Fruit fly (Drosophila melanogaster) whole organism: ENCODE data around the gene Myt1.

ENCODE experiments used
- CG8478 ChIP-seq: fragments of >200 bp; optimal IDR thresholded peaks from 2 replicates; lab custom pipeline; 2018; ENCODE audit warnings: inconsistent platforms
- Dll ChIP-seq: fragments of >200 bp; optimal IDR thresholded peaks from 2 replicates; lab custom pipeline; 2017
- EcR ChIP-seq, 2 experiments: fragments of >200 bp; optimal IDR thresholded peaks; 2 replicates each; lab custom pipeline; 2017; ENCODE audit warnings: missing biosample characterization in 2 of 2, missing genetic modification characterization in 2 of 2, missing genetic modification reagents in 2 of 2
- pan ChIP-seq: fragments of >200 bp; optimal IDR thresholded peaks from 2 replicates; lab custom pipeline; 2017
- psq ChIP-seq: fragments of >200 bp; optimal IDR thresholded peaks from 2 replicates; lab custom pipeline; 2017
- usp ChIP-seq: fragments of >200 bp; optimal IDR thresholded peaks from 2 replicates; lab custom pipeline; 2017; ENCODE audit warnings: missing biosample characterization, missing genetic modification characterization, mixed read lengths

Myt1 gene

dm6 chr3L:5810633-5811341 lies 31.4 kb upstream of the Myt1 start, which contains the start of the genes S6k and kri:
S6k (minus strand) TSS chr3L:5810931.
kri (plus strand) TSS chr3L:5810973.
- TF ChIP-seq CG8478 (no peak), EcR (GFP tag; optimal IDR thresholded peaks at IDR 0.05; lab: Kevin White, UChicago) (no peak), pan (lab: Kevin White, UChicago) (no peak), Dll (no peak), usp (no peak), psq (lab: Kevin White, UChicago) (no peak)

dm6 chr3L:5809642-5810279 lies 30.4 kb upstream of the Myt1 start:
- TF ChIP-seq EcR (GFP tag; optimal IDR thresholded peaks at IDR 0.05; lab: Kevin White, UChicago) (no peak), pan (lab: Kevin White, UChicago) (no peak), psq (lab: Kevin White, UChicago) (no peak), Dll (no peak), usp (no peak), CG8478 (no peak)

- TF ChIP-seq usp (no peak), EcR (GFP tag; optimal IDR thresholded peaks at IDR 0.05; lab: Kevin White, UChicago) (no peak), CG8478 (no peak), psq (lab: Kevin White, UChicago) (no peak), pan (lab: Kevin White, UChicago) (no peak), Dll (no peak)
Measured at dm6 chr3L:5809201-5809584, 29.8 kb upstream of the Myt1 start.

- no peak for TF ChIP-seq EcR (GFP tag; optimal IDR thresholded peaks at IDR 0.05; lab: Kevin White, UChicago)
- no peak for TF ChIP-seq usp
- peak; percentile 18 for TF ChIP-seq pan (lab: Kevin White, UChicago)
- no peak for TF ChIP-seq psq (lab: Kevin White, UChicago)
Measured at dm6 chr3L:5808540-5809200, 29.3 kb upstream of the Myt1 start.

DNA sequence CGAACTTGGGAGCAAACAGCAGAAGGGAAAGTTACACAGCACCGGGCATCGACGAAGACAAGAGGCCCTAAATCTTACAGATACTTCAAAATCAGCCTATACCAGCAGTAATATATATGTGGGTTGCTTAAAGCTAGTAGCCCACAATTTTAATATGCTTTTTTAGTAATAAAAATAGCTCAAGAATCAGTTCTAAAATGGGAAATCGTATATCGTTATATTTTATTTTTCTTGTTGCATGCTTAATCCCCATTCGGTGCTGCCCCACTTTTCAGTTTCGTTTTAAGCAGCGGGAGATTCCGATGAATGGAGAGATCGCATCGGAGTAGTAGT lies 28.7 kb upstream of the Myt1 start:
- TF ChIP-seq psq (lab: Kevin White, UChicago) (no peak), pan (lab: Kevin White, UChicago) (no peak), usp (no peak), EcR (GFP tag; optimal IDR thresholded peaks at IDR 0.05; lab: Kevin White, UChicago) (no peak)

DNA sequence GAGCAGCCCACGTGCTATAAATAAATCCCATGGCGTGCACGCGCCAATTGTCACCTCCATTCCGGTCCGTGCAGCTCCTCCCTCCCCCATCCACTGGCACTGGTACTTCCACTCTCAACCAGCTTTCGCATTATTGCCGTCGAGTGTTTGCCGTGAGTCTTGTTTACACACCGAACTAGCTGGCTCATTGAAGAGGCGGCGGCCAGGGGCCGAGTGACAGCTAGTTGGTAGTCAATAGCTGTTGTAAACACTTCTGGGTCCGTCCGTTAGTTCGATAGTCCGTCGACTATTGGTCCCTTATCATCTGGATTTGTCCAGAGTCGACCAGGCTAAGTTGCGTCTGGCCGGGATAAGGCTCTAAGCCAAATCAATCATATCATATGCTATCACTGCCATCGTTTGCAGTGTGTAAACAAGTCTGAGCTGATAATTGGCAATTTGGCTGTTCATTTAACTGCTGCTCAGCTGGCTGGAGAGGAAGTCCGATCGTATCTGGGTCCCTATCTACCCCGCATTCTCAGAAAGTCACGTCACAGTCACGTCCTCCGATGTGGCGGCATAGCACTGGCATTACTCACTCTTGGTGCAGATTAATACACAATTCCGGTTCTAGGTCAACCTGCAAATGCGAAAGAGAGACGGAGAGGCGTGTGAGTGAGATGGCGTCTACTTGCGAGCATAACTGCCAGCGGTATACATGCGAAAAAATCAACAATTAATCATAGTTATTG lies 28.1 kb upstream of the Myt1 start:
- no peak for TF ChIP-seq Dll

DNA sequence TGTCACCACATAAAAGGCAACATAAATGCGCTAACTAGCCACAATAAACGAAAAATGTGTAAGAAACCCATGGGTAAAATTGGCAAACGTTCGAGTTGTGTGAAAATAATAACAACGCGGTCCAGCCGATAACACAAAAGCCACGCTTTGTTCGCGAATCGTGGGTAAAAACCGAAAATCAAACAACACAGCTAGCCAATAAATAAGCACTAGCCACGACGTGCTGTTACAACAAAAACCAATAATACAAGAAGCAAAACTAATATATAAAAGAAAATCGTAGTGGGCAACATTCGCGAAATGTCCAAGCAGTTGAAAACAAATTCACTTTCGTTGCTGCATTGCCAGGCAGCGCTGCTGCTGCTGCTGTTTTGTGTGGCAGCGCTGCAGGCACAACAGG lies 23.3 kb upstream of the Myt1 start, which contains the start of gene CG42272:
TSS of gene CG42272 (plus strand) at position 301 of the 400 bp plus-strand sequence.
- no peak for TF ChIP-seq psq (lab: Kevin White, UChicago)
- TF ChIP-seq EcR (GFP tag; optimal IDR thresholded peaks at IDR 0.05; lab: Kevin White, UChicago) = no peak
- no peak for TF ChIP-seq usp
- no peak for TF ChIP-seq Dll
- TF ChIP-seq pan (lab: Kevin White, UChicago) = no peak
- no peak for TF ChIP-seq CG8478

- no peak for TF ChIP-seq usp
- no peak for TF ChIP-seq pan (lab: Kevin White, UChicago)
- TF ChIP-seq CG8478 = no peak
- TF ChIP-seq psq (lab: Kevin White, UChicago) = no peak
- no peak for TF ChIP-seq EcR (GFP tag; optimal IDR thresholded peaks at IDR 0.05; lab: Kevin White, UChicago)
- TF ChIP-seq Dll = no peak
Measured at dm6 chr3L:5802063-5802531, 22.7 kb upstream of the Myt1 start.

DNA sequence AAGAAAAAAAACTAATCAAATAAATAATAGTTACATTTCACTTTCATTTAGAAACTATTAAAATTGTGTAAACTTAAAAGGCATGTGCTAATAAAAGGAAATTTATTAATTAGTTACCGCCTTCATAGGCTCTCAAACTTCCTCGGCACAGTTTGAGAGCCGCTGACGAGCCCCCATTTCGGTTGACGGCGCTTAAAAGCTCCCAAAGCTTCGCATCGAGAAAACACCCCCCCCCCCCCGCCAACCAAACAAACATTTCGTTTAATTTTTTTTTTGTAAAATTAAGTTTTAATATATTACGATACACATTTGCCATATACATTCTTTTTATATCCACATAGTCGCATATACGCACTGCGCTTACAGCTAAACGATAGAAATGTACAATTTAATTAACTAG lies 17.9 kb upstream of the Myt1 start:
- TF ChIP-seq psq (lab: Kevin White, UChicago) = no peak
- TF ChIP-seq Dll = no peak
- no peak for TF ChIP-seq EcR (GFP tag; optimal IDR thresholded peaks at IDR 0.05; lab: Kevin White, UChicago)

DNA sequence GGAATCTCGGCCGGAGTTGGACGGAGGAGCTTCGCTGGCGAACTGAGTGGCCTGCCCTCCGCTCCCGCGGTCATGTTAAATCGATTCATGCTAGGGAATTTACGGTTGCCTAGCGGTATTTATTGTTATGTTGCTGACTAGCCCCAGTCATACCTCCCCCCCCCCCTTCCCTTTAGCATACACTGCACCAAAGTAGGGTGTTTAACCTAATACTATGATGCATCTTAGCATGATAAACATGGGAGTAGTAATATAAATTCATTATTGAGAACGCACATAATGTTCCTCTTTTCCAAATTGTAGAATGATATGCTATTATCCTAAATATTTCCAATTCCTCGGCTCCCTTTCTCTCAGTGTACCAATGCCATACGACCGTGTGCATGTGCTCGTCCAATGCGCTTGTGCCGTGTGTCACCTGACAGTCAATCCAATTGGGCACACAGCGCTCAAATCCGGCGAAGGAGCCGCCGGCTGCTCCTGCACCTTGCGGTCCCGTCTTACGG lies 17.2 kb upstream of the Myt1 start, which contains the start of gene Tektin-C:
TSS of gene Tektin-C (minus strand) at position 51 of the 506 bp plus-strand sequence.
- TF ChIP-seq usp = no peak
- TF ChIP-seq CG8478 = no peak
- no peak for TF ChIP-seq Dll
- TF ChIP-seq psq (lab: Kevin White, UChicago) = no peak
- no peak for TF ChIP-seq pan (lab: Kevin White, UChicago)
- TF ChIP-seq EcR (GFP tag; optimal IDR thresholded peaks at IDR 0.05; lab: Kevin White, UChicago) = no peak

- no peak for TF ChIP-seq CG8478
- no peak for TF ChIP-seq pan (lab: Kevin White, UChicago)
- no peak for TF ChIP-seq Dll
- TF ChIP-seq usp = no peak
- no peak for TF ChIP-seq EcR (GFP tag; optimal IDR thresholded peaks at IDR 0.05; lab: Kevin White, UChicago)
- no peak for TF ChIP-seq psq (lab: Kevin White, UChicago)
Measured at dm6 chr3L:5793967-5794366, 14.6 kb upstream of the Myt1 start, which contains the start of gene Bre1. Bre1 (minus strand) TSS chr3L:5794192.

DNA sequence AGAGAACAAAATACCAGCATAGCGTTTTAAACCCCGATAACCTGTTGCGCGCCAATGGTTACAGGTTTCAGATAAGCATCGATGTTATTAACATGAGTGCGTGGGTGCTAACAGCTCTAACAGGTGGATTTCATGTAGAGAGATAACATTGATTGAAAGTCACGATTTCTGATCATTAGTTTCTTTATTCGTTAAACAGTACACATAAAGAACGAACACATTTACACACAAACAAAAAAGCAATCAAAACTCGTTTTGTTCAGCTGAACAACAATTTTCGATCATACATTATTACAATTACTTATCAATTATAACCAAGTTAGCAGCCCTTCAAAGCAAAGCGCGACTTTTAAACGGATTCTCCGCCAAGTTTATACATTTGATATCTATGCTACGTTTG lies 10.3 kb upstream of the Myt1 start:
- TF ChIP-seq usp = no peak
- TF ChIP-seq Dll = no peak
- TF ChIP-seq psq (lab: Kevin White, UChicago) = no peak
- TF ChIP-seq EcR (GFP tag; optimal IDR thresholded peaks at IDR 0.05; lab: Kevin White, UChicago) = no peak
- TF ChIP-seq pan (lab: Kevin White, UChicago) = no peak
- no peak for TF ChIP-seq CG8478
